Worm (Caenorhabditis elegans) whole organism, young adult: ENCODE data around the gene mai-2.
A peak's percentile ranks its signal among the peaks of the same experiment; 100 is the strongest.

Experiments
- B0035.1 ChIP-seq: sonication (generic microtip); optimal IDR thresholded peaks from 2 replicates; lab custom pipeline; 2016; ENCODE audit warnings: missing genetic modification characterization, mild to moderate bottlenecking, missing compliant biosample characterization, missing genotype, missing genetic modification reagents
- B0336.3 ChIP-seq: fragments of 200-800 bp; sonication (Bioruptor generic); IDR thresholded peaks from 2 replicates; pipeline ENCODE4 v1.3.6; 2022; ENCODE audit warnings: missing genetic modification characterization, missing compliant biosample characterization
- C06A6.2 ChIP-seq: fragments of 200-800 bp; sonication (Bioruptor generic); conservative IDR thresholded peaks from 2 replicates; pipeline ENCODE4 v1.3.6; 2022; ENCODE audit warnings: missing genetic modification characterization, missing compliant biosample characterization
- D2030.7 ChIP-seq: fragments of 200-800 bp; sonication (Bioruptor generic); IDR thresholded peaks from 2 replicates; pipeline ENCODE4 v1.3.6; 2022; ENCODE audit warnings: missing genetic modification reagents, missing genetic modification characterization, missing compliant biosample characterization
- F10E7.11 ChIP-seq: sonication (generic microtip); optimal IDR thresholded peaks from 2 replicates; lab custom pipeline; 2017; ENCODE audit warnings: mild to moderate bottlenecking, missing genetic modification characterization, moderate library complexity, missing compliant biosample characterization
- F52B5.7 ChIP-seq: sonication (generic microtip); optimal IDR thresholded peaks from 2 replicates; lab custom pipeline; 2016; ENCODE audit warnings: mild to moderate bottlenecking, missing genetic modification characterization, missing compliant biosample characterization
- F55B11.4 ChIP-seq: sonication (generic microtip); optimal IDR thresholded peaks from 2 replicates; lab custom pipeline; 2016; ENCODE audit warnings: missing compliant biosample characterization, missing genetic modification characterization, borderline replicate concordance; ENCODE audit not compliant: insufficient read depth
- K11D2.4 ChIP-seq: fragments of 200-800 bp; sonication (Bioruptor generic); IDR thresholded peaks from 2 replicates; pipeline ENCODE4 v1.3.6; 2022; ENCODE audit warnings: missing genetic modification reagents, missing genetic modification characterization, missing compliant biosample characterization
- T07F8.4 ChIP-seq: sonication (generic microtip); optimal IDR thresholded peaks from 2 replicates; lab custom pipeline; 2016; ENCODE audit warnings: mild to moderate bottlenecking, missing genetic modification characterization, moderate library complexity, missing compliant biosample characterization
- T26A5.8 ChIP-seq: sonication (generic microtip); optimal IDR thresholded peaks from 2 replicates; lab custom pipeline; 2016; ENCODE audit warnings: missing genetic modification characterization, missing compliant biosample characterization
- Y95B8A.8 ChIP-seq: fragments of 200-800 bp; sonication (Bioruptor generic); IDR thresholded peaks from 2 replicates; pipeline ENCODE4 v1.3.6; 2022; ENCODE audit warnings: missing genetic modification reagents, missing genetic modification characterization, missing compliant biosample characterization
- athp-1 ChIP-seq: sonication (generic microtip); optimal IDR thresholded peaks from 2 replicates; lab custom pipeline; 2017; ENCODE audit warnings: mild to moderate bottlenecking, missing genetic modification characterization, missing compliant biosample characterization
- attf-5 ChIP-seq: fragments of 200-800 bp; sonication (Bioruptor generic); optimal IDR thresholded peaks from 2 replicates; lab custom pipeline; 2018; ENCODE audit warnings: mild to moderate bottlenecking, missing genetic modification characterization, missing compliant biosample characterization
- cebp-1 ChIP-seq, 2 experiments: fragments of 200-800 bp in 1 of 2; sonication (Bioruptor generic) in 1 of 2; sonication (generic microtip) in 1 of 2; IDR thresholded peaks in 1 of 2; optimal IDR thresholded peaks in 1 of 2; 2 replicates each; pipeline versions ENCODE4 v1.3.6 to Lab custom; 2017 to 2022; ENCODE audit warnings: missing compliant biosample characterization in 2 of 2, missing genetic modification characterization in 2 of 2, mild to moderate bottlenecking in 1 of 2, missing genetic modification reagents in 1 of 2, moderate library complexity in 1 of 2
- chd-7 ChIP-seq: sonication (generic microtip); optimal IDR thresholded peaks from 2 replicates; lab custom pipeline; 2016; ENCODE audit warnings: mild to moderate bottlenecking, missing genetic modification characterization, moderate library complexity, missing compliant biosample characterization
- dox-1 ChIP-seq: fragments of 200-800 bp; sonication (Bioruptor generic); IDR thresholded peaks from 2 replicates; pipeline ENCODE4 v1.3.6; 2022; ENCODE audit warnings: missing genetic modification reagents, missing genetic modification characterization, missing compliant biosample characterization
- dpl-1 ChIP-seq: fragments of 150-350 bp; optimal IDR thresholded peaks from 2 replicates; lab custom pipeline; 2014; ENCODE audit warnings: missing biosample characterization, missing genetic modification reagents, missing genetic modification characterization
- efl-1 ChIP-seq: fragments of 150-350 bp; optimal IDR thresholded peaks from 2 replicates; lab custom pipeline; 2014; ENCODE audit warnings: missing biosample characterization, missing genetic modification reagents, missing genetic modification characterization
- egl-18 ChIP-seq: fragments of 200-800 bp; sonication (Bioruptor generic); IDR thresholded peaks from 2 replicates; pipeline ENCODE4 v1.3.6; 2022; ENCODE audit warnings: missing genetic modification reagents, missing genetic modification characterization, missing compliant biosample characterization
- egrh-3 ChIP-seq: fragments of 200-800 bp; sonication (Bioruptor generic); IDR thresholded peaks from 2 replicates; pipeline ENCODE4 v1.3.6; 2022; ENCODE audit warnings: missing genetic modification reagents, missing genetic modification characterization, missing compliant biosample characterization
- hmg-1.2 ChIP-seq: fragments of 200-800 bp; sonication (Bioruptor generic); IDR thresholded peaks from 2 replicates; pipeline ENCODE4 v1.3.6; 2022; ENCODE audit warnings: missing genetic modification reagents, missing genetic modification characterization, missing compliant biosample characterization
- hmg-20 ChIP-seq: fragments of 200-800 bp; sonication (Bioruptor generic); IDR thresholded peaks from 2 replicates; pipeline ENCODE4 v1.3.6; 2022; ENCODE audit warnings: missing genetic modification reagents, missing genetic modification characterization, missing compliant biosample characterization
- hrde-1 ChIP-seq: sonication (generic microtip); optimal IDR thresholded peaks from 2 replicates; lab custom pipeline; 2016; ENCODE audit warnings: missing genetic modification characterization, mild to moderate bottlenecking, missing compliant biosample characterization, moderate library complexity, missing genotype, missing genetic modification reagents, borderline replicate concordance
- lag-1 ChIP-seq: fragments of 200-800 bp; sonication (Bioruptor generic); IDR thresholded peaks from 2 replicates; pipeline ENCODE4 v1.3.6; 2022; ENCODE audit warnings: missing genetic modification reagents, missing genetic modification characterization, missing compliant biosample characterization
- lin-35 ChIP-seq, 3 experiments: fragments of 150-350 bp in 2 of 3; sonication (generic microtip) in 1 of 3; optimal IDR thresholded peaks; 2 replicates each; lab custom pipeline; 2014 to 2018; ENCODE audit warnings: missing biosample characterization in 3 of 3, missing genetic modification characterization in 3 of 3, missing genetic modification reagents in 3 of 3
- lin-40 ChIP-seq: sonication (generic microtip); optimal IDR thresholded peaks from 2 replicates; lab custom pipeline; 2016; ENCODE audit warnings: missing genetic modification characterization, mild to moderate bottlenecking, missing compliant biosample characterization, missing genotype, missing genetic modification reagents
- lsy-27 ChIP-seq: sonication (generic microtip); optimal IDR thresholded peaks from 2 replicates; lab custom pipeline; 2017; ENCODE audit warnings: missing genetic modification characterization, mild to moderate bottlenecking, missing compliant biosample characterization, antibody characterized with exemption, missing genotype, borderline replicate concordance; ENCODE audit not compliant: insufficient read depth
- madf-10 ChIP-seq: sonication (generic microtip); optimal IDR thresholded peaks from 2 replicates; lab custom pipeline; 2016; ENCODE audit warnings: mild to moderate bottlenecking, missing genetic modification characterization, missing compliant biosample characterization
- mcd-1 ChIP-seq: fragments of 200-800 bp; sonication (Bioruptor generic); IDR thresholded peaks from 2 replicates; pipeline ENCODE4 v1.3.6; 2022; ENCODE audit warnings: missing genetic modification reagents, missing genetic modification characterization, missing compliant biosample characterization
- mel-28 ChIP-seq: sonication (generic microtip); optimal IDR thresholded peaks from 2 replicates; lab custom pipeline; 2016; ENCODE audit warnings: borderline replicate concordance, mild to moderate bottlenecking, missing genetic modification characterization, missing compliant biosample characterization
- nhr-120 ChIP-seq: fragments of 200-800 bp; sonication (Bioruptor generic); IDR thresholded peaks from 2 replicates; pipeline ENCODE4 v1.3.6; 2022; ENCODE audit warnings: missing genetic modification characterization, missing compliant biosample characterization
- nhr-80 ChIP-seq: sonication (generic microtip); optimal IDR thresholded peaks from 2 replicates; lab custom pipeline; 2016; ENCODE audit warnings: missing genetic modification characterization, missing compliant biosample characterization
- nhr-90 ChIP-seq: sonication (generic microtip); optimal IDR thresholded peaks from 2 replicates; lab custom pipeline; 2016; ENCODE audit warnings: missing genotype, mild to moderate bottlenecking, missing genetic modification characterization, missing compliant biosample characterization
- pha-4 ChIP-seq: fragments of 150-350 bp; sonication (generic microtip); optimal IDR thresholded peaks from 2 replicates; lab custom pipeline; 2014; ENCODE audit warnings: missing biosample characterization, missing genetic modification reagents, missing genetic modification characterization
- rcor-1 ChIP-seq: fragments of 200-800 bp; sonication (Bioruptor generic); IDR thresholded peaks from 2 replicates; pipeline ENCODE4 v1.3.6; 2022; ENCODE audit warnings: missing genetic modification reagents, missing genetic modification characterization, missing compliant biosample characterization
- repo-1 ChIP-seq: sonication (generic microtip); optimal IDR thresholded peaks from 2 replicates; lab custom pipeline; 2017; ENCODE audit warnings: mild to moderate bottlenecking, missing genetic modification characterization, missing compliant biosample characterization
- sdz-38 ChIP-seq: sonication (generic microtip); optimal IDR thresholded peaks from 2 replicates; lab custom pipeline; 2016; ENCODE audit warnings: missing genotype, missing genetic modification characterization, missing compliant biosample characterization
- sea-2 ChIP-seq: fragments of 200-800 bp; sonication (Bioruptor generic); IDR thresholded peaks from 2 replicates; pipeline ENCODE4 v1.3.6; 2022; ENCODE audit warnings: missing genetic modification characterization, missing compliant biosample characterization
- tlf-1 ChIP-seq: fragments of 200-800 bp; sonication (Bioruptor generic); optimal IDR thresholded peaks from 2 replicates; lab custom pipeline; 2018; ENCODE audit warnings: mild to moderate bottlenecking, missing genetic modification characterization, missing compliant biosample characterization
- xnd-1 ChIP-seq: sonication (generic microtip); optimal IDR thresholded peaks from 2 replicates; lab custom pipeline; 2016; ENCODE audit warnings: missing genotype, missing genetic modification reagents, missing genetic modification characterization, missing compliant biosample characterization
- zim-3 ChIP-seq: sonication (generic microtip); optimal IDR thresholded peaks from 2 replicates; lab custom pipeline; 2017; ENCODE audit warnings: mild to moderate bottlenecking, missing genetic modification characterization, moderate library complexity, missing compliant biosample characterization
- ztf-26 ChIP-seq: sonication (generic microtip); optimal IDR thresholded peaks from 2 replicates; lab custom pipeline; 2017; ENCODE audit warnings: missing genetic modification characterization, missing compliant biosample characterization
- ztf-28 ChIP-seq: fragments of 200-800 bp; sonication (Bioruptor generic); IDR thresholded peaks from 2 replicates; pipeline ENCODE4 v1.3.6; 2022; ENCODE audit warnings: missing genetic modification reagents, missing genetic modification characterization, missing compliant biosample characterization
- ztf-3 ChIP-seq: fragments of 200-800 bp; sonication (Bioruptor generic); optimal IDR thresholded peaks from 2 replicates; lab custom pipeline; 2018; ENCODE audit warnings: mild to moderate bottlenecking, missing genetic modification characterization, missing compliant biosample characterization

The mai-2 gene

ce11 chrIV:3373370-3373769 lies 12.3 kb upstream of the mai-2 start:
- TF ChIP-seq zim-3 (tag; lab: Kevin White, UChicago) (no peak), attf-5 (GFP tag; lab: Kevin White, UChicago) (no peak), F52B5.7 (tag; lab: Kevin White, UChicago) (peak; percentile 32), hrde-1 (no peak), repo-1 (peak; percentile 74), ztf-3 (GFP tag; lab: Kevin White, UChicago) (no peak), efl-1 (GFP tag; lab: Kevin White, UChicago) (no peak), rcor-1 (GFP tag; lab: Robert Waterston, UW) (no peak), athp-1 (tag; lab: Kevin White, UChicago) (no peak), lag-1 (GFP tag; lab: Robert Waterston, UW) (no peak), ztf-26 (tag; lab: Kevin White, UChicago) (peak; percentile 35), hmg-1.2 (GFP tag; lab: Robert Waterston, UW) (no peak; the same call in 1 of the 2 replicates), lin-40 (tag; lab: Kevin White, UChicago) (no peak), T26A5.8 (tag; lab: Kevin White, UChicago) (no peak), nhr-80 (tag; lab: Kevin White, UChicago) (no peak), mel-28 (tag; lab: Kevin White, UChicago) (no peak), B0035.1 (no peak), D2030.7 (GFP tag; lab: Robert Waterston, UW) (no peak), lin-35 (GFP tag; optimal IDR thresholded peaks at IDR 0.05; lab: Kevin White, UChicago) (peak in 1 of 3 experiments; percentile 1), lsy-27 (tag; lab: Kevin White, UChicago) (no peak), tlf-1 (GFP tag; lab: Kevin White, UChicago) (no peak), nhr-120 (GFP tag; lab: Robert Waterston, UW) (no peak), C06A6.2 (GFP tag; lab: Robert Waterston, UW) (no peak)

- TF ChIP-seq dox-1 (GFP tag; lab: Robert Waterston, UW) (no peak), egl-18 (no peak), cebp-1 (GFP tag; IDR thresholded peaks at IDR 0.05; lab: Robert Waterston, UW) (no peak), cebp-1 (tag; optimal IDR thresholded peaks at IDR 0.05; lab: Kevin White, UChicago) (peak; percentile 24), mcd-1 (GFP tag; lab: Robert Waterston, UW) (peak; percentile 58; the same call in 1 of the 2 replicates)
Observed at ce11 chrIV:3378080-3378804, 7.5 kb upstream of the mai-2 start, which contains the start of gene otub-4. Gene otub-4 (minus strand): TSS chrIV:3378130.

ce11 chrIV:3382338-3382907 lies 3.3 kb upstream of the mai-2 start, which contains the start of gene B0546.3:
Gene B0546.3 (minus strand): TSS chrIV:3382841.
- TF ChIP-seq ztf-28 (GFP tag; lab: Robert Waterston, UW) (no peak), dpl-1 (GFP tag; lab: Kevin White, UChicago) (no peak), lin-40 (tag; lab: Kevin White, UChicago) (no peak), egrh-3 (GFP tag; lab: Robert Waterston, UW) (no peak), mel-28 (tag; lab: Kevin White, UChicago) (no peak), sea-2 (GFP tag; lab: Robert Waterston, UW) (no peak), hmg-1.2 (GFP tag; lab: Robert Waterston, UW) (no peak), T07F8.4 (no peak), Y95B8A.8 (no peak), nhr-90 (no peak), sdz-38 (tag; lab: Kevin White, UChicago) (no peak), madf-10 (tag; lab: Kevin White, UChicago) (no peak), T26A5.8 (tag; lab: Kevin White, UChicago) (no peak), chd-7 (peak; percentile 39), F55B11.4 (tag; lab: Kevin White, UChicago) (no peak), K11D2.4 (GFP tag; lab: Robert Waterston, UW) (no peak), xnd-1 (tag; lab: Kevin White, UChicago) (no peak), pha-4 (no peak), B0336.3 (GFP tag; lab: Robert Waterston, UW) (0 out of 2 replicates have a peak, but pooled peaks have one; percentile 29), F10E7.11 (no peak), hmg-20 (GFP tag; lab: Robert Waterston, UW) (no peak)
